Worm (Caenorhabditis elegans): ENCODE data around the gene nex-1.

- TF ChIP-seq tbx-2 (tag; optimal IDR thresholded peaks at IDR 0.05) (no peak), R02D3.7 (tag; optimal IDR thresholded peaks at IDR 0.05) (no peak), ceh-82 (tag; optimal IDR thresholded peaks at IDR 0.05) (no peak), egl-27 (tag; optimal IDR thresholded peaks at IDR 0.05) (no peak)
Observed at ce11 chrIII:5263299-5263993, 38.0 kb downstream of the nex-1 start, which contains the start of the genes C34E10.9 and hap-1.
